Worm (Caenorhabditis elegans) whole organism, late embryonic: ENCODE data around the gene T07G12.5.

Source experiments
- che-1 ChIP-seq: sonication (generic microtip); optimal IDR thresholded peaks from 2 replicates; lab custom pipeline; 2016; ENCODE audit warnings: mild to moderate bottlenecking, missing genetic modification characterization, missing compliant biosample characterization
- elt-2 ChIP-seq: sonication (generic microtip); optimal IDR thresholded peaks from 2 replicates; lab custom pipeline; 2016; ENCODE audit warnings: missing genetic modification reagents, missing genetic modification characterization, missing compliant biosample characterization
- pqm-1 ChIP-seq: sonication (generic microtip); optimal IDR thresholded peaks from 2 replicates; lab custom pipeline; 2016; ENCODE audit warnings: missing genetic modification characterization, missing compliant biosample characterization

ce11 chrIV:10576050-10576449 lies 31.1 kb upstream of the T07G12.5 start, which contains the start of gene efn-2:
- no peak for TF ChIP-seq pqm-1
- no peak for TF ChIP-seq elt-2 (tag; lab: Kevin White, UChicago)
- TF ChIP-seq che-1 (tag; lab: Kevin White, UChicago) = no peak
